Fruit fly (Drosophila melanogaster): ENCODE data around the gene kay.

DNA sequence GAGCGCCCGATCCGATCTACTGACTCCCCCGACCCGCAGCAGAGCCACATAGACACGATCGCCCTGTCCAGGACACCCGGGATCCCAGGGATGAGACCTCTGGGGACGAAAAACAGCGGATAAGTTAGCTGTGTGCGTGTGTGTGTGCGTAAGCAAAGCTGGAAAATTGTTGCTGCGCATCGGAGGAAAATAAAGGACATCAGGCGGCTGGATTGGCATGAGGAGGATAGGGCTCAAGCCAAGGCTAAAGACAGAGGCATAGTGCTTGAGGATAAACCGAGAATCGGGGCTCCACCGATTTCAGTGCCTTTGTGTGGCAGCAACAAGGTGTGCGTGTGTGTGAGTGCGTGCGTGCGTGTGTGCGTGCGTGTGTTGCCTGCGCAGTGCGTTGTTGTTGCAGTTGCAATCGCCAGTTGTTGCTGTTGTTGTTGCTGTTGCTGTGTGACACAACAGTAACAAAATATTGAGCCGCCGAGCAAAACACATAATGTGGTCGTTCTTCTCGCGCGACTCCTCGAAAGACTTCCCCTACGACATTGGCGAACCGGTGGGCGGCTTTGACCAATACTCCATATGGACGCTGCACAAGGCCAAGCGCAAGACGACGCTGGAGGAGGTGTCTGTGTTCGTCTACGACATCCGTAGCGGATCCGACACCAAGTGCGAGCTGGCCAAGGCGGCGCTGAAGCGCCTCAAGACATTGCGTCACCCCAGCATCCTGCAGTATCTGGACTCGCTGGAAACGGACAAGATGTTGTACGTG lies 16.3 kb upstream of the kay start:
- TF ChIP-seq kay (GFP tag; ENCODE audit: borderline replicate concordance) (no peak), Crg-1 (GFP tag; optimal IDR thresholded peaks at IDR 0.05) (no peak)

All from whole organism, adult.